Worm (Caenorhabditis elegans): ENCODE results near the gene cisd-3.1.
A peak's percentile ranks its signal among the peaks of the same experiment; 100 is the strongest.

The cisd-3.1 gene

DNA sequence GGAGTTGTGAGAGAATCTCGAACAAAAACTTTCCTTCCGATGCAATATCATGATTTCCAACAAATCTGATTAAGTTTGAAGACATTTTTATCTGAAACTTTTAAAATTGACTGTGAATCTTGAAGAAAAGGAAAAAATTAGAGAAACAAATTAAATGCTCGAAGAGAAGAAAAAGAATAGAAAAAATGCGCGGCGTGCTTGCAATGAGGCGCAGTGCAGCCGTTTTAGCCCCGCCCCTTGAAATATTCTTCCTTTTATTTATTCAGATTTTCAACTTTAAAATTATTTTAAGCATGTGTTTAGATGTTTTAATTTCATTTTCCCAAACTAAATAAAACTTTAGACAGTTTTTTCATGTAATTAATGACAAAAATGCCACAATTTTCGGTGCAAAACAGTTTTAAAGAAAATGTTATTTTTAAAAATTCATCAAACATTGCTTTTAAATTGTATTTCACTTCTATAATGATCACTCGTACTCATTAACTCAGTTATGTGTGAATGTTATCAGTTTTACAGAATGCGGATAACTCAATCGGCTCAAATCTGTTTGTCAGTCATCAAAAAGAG lies at the start of gene cisd-3.1, which contains the start of gene mrps-34 (continued):
- no peak for TF ChIP-seq zip-5 (tag; optimal IDR thresholded peaks at IDR 0.05)
- TF ChIP-seq fkh-6 (tag; optimal IDR thresholded peaks at IDR 0.05), result no peak
- TF ChIP-seq pax-1 (tag; optimal IDR thresholded peaks at IDR 0.05), result no peak
- no peak for TF ChIP-seq F13H6.1 (tag; optimal IDR thresholded peaks at IDR 0.05)
- TF ChIP-seq tbx-2 (tag; optimal IDR thresholded peaks at IDR 0.05), result peak; percentile 55
- TF ChIP-seq ceh-34 (tag; optimal IDR thresholded peaks at IDR 0.05), result no peak
- no peak for TF ChIP-seq elt-4 (tag; optimal IDR thresholded peaks at IDR 0.05)
- TF ChIP-seq ceh-31 (tag; optimal IDR thresholded peaks at IDR 0.05), result peak; percentile 20
- TF ChIP-seq ama-1 (optimal IDR thresholded peaks at IDR 0.05), result no peak
- no peak for TF ChIP-seq C08G9.2 (tag; optimal IDR thresholded peaks at IDR 0.05)
- TF ChIP-seq pros-1 (tag; optimal IDR thresholded peaks at IDR 0.05), result no peak
- no peak for TF ChIP-seq hlh-15 (tag; optimal IDR thresholded peaks at IDR 0.05)
- no peak for TF ChIP-seq T23F11.4 (GFP tag; optimal IDR thresholded peaks at IDR 0.05)
- TF ChIP-seq ceh-19 (GFP tag; optimal IDR thresholded peaks at IDR 0.05), result no peak
- TF ChIP-seq ceh-48 (tag; optimal IDR thresholded peaks at IDR 0.05), result no peak
- no peak for TF ChIP-seq eyg-1 (tag; optimal IDR thresholded peaks at IDR 0.05)
- TF ChIP-seq ceh-18 (tag; optimal IDR thresholded peaks at IDR 0.05), result no peak

DNA sequence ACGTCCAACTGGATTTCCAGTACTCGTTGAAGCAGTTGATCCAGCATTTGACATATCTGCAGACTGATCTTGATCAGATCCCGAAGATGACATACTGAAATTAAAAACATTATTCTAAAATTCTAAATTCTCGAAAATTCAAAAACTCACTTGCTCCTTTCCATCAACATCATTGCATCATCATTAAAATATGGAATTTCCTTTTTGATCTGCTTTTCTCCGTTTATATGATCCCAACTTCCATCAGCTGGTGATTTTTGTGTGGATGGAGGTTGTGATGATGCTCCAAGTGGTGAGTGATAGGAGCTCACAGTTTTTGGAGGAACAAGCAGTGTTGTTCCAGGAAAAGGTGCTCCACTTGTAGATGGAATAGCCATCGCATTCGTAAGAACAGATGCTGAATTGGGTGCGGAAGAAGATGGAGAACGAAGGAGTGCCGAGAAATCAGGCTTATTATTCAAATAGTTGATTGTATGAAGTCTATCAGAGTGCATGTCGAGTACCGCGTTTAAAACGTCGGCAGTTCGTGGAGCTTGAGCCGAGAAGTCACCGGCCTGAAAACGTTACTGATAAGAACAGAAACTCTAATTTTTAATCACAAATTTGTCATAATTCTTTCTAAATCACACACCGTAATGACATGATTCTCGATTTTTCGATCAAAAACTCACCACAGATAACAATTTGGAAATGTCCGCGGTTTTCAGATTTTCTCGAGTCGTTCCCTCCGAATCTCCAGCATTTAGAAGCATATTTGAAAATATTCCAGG lies 49.5 kb upstream of the cisd-3.1 start:
- no peak for TF ChIP-seq fkh-6 (tag; optimal IDR thresholded peaks at IDR 0.05)
- no peak for TF ChIP-seq ttx-3 (tag; optimal IDR thresholded peaks at IDR 0.05)
- no peak for TF ChIP-seq ztf-16 (tag; optimal IDR thresholded peaks at IDR 0.05)
- TF ChIP-seq odd-2 (tag; optimal IDR thresholded peaks at IDR 0.05), result no peak
- no peak for TF ChIP-seq eyg-1 (tag; optimal IDR thresholded peaks at IDR 0.05)
- TF ChIP-seq Y22D7AL.16 (tag; optimal IDR thresholded peaks at IDR 0.05), result no peak
- no peak for TF ChIP-seq fax-1 (tag; optimal IDR thresholded peaks at IDR 0.05)
- TF ChIP-seq tbx-7 (tag; optimal IDR thresholded peaks at IDR 0.05), result no peak
- TF ChIP-seq ceh-22 (tag; optimal IDR thresholded peaks at IDR 0.05), result no peak
- TF ChIP-seq ceh-48 (tag; optimal IDR thresholded peaks at IDR 0.05), result no peak
- no peak for TF ChIP-seq pros-1 (tag; optimal IDR thresholded peaks at IDR 0.05)
- no peak for TF ChIP-seq madf-2 (tag; optimal IDR thresholded peaks at IDR 0.05)

DNA sequence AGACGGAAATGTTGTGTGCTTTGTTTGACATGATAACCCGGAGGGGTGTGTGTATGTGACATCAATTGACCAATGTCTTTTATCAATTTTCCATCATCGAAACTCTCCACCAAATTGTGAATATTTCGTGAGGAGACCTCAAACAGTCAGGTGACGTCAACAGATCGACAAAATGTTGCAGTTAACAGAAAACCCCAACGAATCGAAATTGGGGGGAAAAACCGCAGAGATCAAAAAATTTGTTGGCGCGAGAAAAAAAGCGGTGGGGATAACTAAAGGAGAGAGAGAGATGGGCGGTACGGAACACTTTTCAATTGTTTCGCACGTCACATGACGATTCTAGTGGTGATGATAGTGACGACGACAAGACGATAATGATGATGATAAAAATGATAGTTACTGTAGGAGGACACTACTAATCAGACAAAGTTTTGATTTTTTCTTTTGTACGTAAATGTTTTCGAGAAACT lies 48.1 kb upstream of the cisd-3.1 start:
- TF ChIP-seq hlh-30 (tag; optimal IDR thresholded peaks at IDR 0.05; ENCODE audit: insufficient read depth), result peak; percentile 63
- no peak for TF ChIP-seq ref-2 (tag; optimal IDR thresholded peaks at IDR 0.05)
- TF ChIP-seq elt-2 (tag; optimal IDR thresholded peaks at IDR 0.05), result peak; percentile 50

DNA sequence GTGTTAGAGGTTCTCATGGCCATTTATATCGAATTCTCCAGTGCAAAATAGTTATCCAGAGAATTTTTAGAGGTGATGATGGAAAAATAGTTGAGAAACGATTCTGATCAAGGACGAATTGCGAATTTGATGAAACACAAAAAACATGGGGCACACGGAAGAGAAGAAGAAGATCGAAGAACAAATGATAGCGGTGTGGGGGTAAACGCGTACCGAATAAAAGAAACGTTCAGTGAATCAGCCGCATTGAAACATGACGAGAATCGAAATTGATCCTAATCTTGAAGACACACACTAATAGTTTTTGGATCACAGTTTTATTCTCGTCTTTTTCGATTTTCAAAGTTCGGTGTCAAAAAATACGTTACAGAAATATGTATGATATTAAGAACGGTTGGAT lies 47.4 kb upstream of the cisd-3.1 start:
- TF ChIP-seq C38D4.7 (GFP tag; optimal IDR thresholded peaks at IDR 0.05) (no peak), madf-2 (tag; optimal IDR thresholded peaks at IDR 0.05) (no peak), eyg-1 (tag; optimal IDR thresholded peaks at IDR 0.05) (no peak), T23F11.4 (GFP tag; optimal IDR thresholded peaks at IDR 0.05) (no peak), ceh-2 (tag; optimal IDR thresholded peaks at IDR 0.05) (no peak), F13H6.1 (tag; optimal IDR thresholded peaks at IDR 0.05) (no peak), pag-3 (tag; optimal IDR thresholded peaks at IDR 0.05; ENCODE audit: borderline replicate concordance) (no peak), dmd-4 (tag; optimal IDR thresholded peaks at IDR 0.05; ENCODE audit: borderline replicate concordance) (no peak), elt-4 (tag; optimal IDR thresholded peaks at IDR 0.05) (no peak), ztf-16 (tag; optimal IDR thresholded peaks at IDR 0.05) (no peak), fax-1 (tag; optimal IDR thresholded peaks at IDR 0.05) (no peak), sdc-2 (tag; optimal IDR thresholded peaks at IDR 0.05) (no peak), K02D7.2 (tag; optimal IDR thresholded peaks at IDR 0.05) (no peak), fkh-6 (tag; optimal IDR thresholded peaks at IDR 0.05) (no peak), ceh-14 (tag; optimal IDR thresholded peaks at IDR 0.05) (no peak)

Measured in whole organism, late embryonic.